Worm (Caenorhabditis elegans) whole organism, L4 larva: ENCODE data around the gene C18G1.9.

Experiments used
- aly-2 ChIP-seq: sonication (generic microtip); optimal IDR thresholded peaks from 2 replicates; lab custom pipeline; 2018; ENCODE audit warnings: missing biosample characterization, missing genetic modification characterization
- ama-1 ChIP-seq: fragments of 150-350 bp; optimal IDR thresholded peaks from 2 replicates; lab custom pipeline; 2014; ENCODE audit warnings: inconsistent platforms, mixed read lengths
- lin-13 ChIP-seq: fragments of 150-350 bp; optimal IDR thresholded peaks from 2 replicates; lab custom pipeline; 2014; ENCODE audit warnings: missing biosample characterization, missing genetic modification reagents, missing genetic modification characterization
- lin-15B ChIP-seq: fragments of 150-350 bp; sonication (generic microtip); optimal IDR thresholded peaks from 3 replicates; lab custom pipeline; 2014; ENCODE audit warnings: missing biosample characterization, missing genetic modification characterization
- lin-38 ChIP-seq: fragments of 200-800 bp; sonication (Bioruptor generic); IDR thresholded peaks from 2 replicates; pipeline ENCODE4 v1.3.6; 2022; ENCODE audit warnings: missing genetic modification reagents, missing genetic modification characterization, missing compliant biosample characterization
- mdl-1 ChIP-seq, 2 experiments: fragments of 150-350 bp in 1 of 2; sonication (generic microtip) in 1 of 2; optimal IDR thresholded peaks; 2 replicates each; lab custom pipeline; 2014 to 2017; ENCODE audit warnings: missing biosample characterization in 2 of 2, missing genetic modification characterization in 2 of 2
- mep-1 ChIP-seq: fragments of 150-350 bp; sonication (generic microtip); optimal IDR thresholded peaks from 3 replicates; lab custom pipeline; 2014; ENCODE audit warnings: missing biosample characterization, missing genetic modification characterization
- nhr-237 ChIP-seq: sonication (generic microtip); optimal IDR thresholded peaks from 2 replicates; lab custom pipeline; 2017; ENCODE audit warnings: missing biosample characterization, missing genetic modification characterization
- pqm-1 ChIP-seq: sonication (generic microtip); optimal IDR thresholded peaks from 2 replicates; lab custom pipeline; 2017; ENCODE audit warnings: missing biosample characterization, missing genetic modification characterization
- snpc-4 ChIP-seq: fragments of 150-350 bp; optimal IDR thresholded peaks from 2 replicates; lab custom pipeline; 2014; ENCODE audit warnings: missing biosample characterization, missing genetic modification characterization
- vab-7 ChIP-seq: fragments of 200-800 bp; sonication (Bioruptor generic); IDR thresholded peaks from 2 replicates; pipeline ENCODE4 v1.3.6; 2022; ENCODE audit warnings: missing genetic modification reagents, missing genetic modification characterization, missing compliant biosample characterization
- ztf-7 ChIP-seq: fragments of 150-350 bp; optimal IDR thresholded peaks from 2 replicates; lab custom pipeline; 2014; ENCODE audit warnings: missing biosample characterization, missing genetic modification characterization

ce11 chrV:4787166-4787565 is 17.6 kb upstream of the C18G1.9 start, which contains the start of gene R02F11.9:
- TF ChIP-seq lin-38 (GFP tag; lab: Robert Waterston, UW) (no peak), mdl-1 (tag; optimal IDR thresholded peaks at IDR 0.05; lab: Kevin White, UChicago) (no peak), pqm-1 (tag; lab: Kevin White, UChicago) (no peak), lin-13 (GFP tag; lab: Kevin White, UChicago) (no peak), vab-7 (no peak), nhr-237 (no peak), ztf-7 (tag; lab: Kevin White, UChicago) (no peak), snpc-4 (tag; lab: Kevin White, UChicago) (no peak), ama-1 (lab: Kevin White, UChicago) (no peak), aly-2 (tag; lab: Kevin White, UChicago) (no peak), lin-15B (tag; lab: Kevin White, UChicago) (no peak), mep-1 (tag; lab: Kevin White, UChicago) (no peak)
